1 worm cellular context compared by ENCODE assay signal in the genomic region with DNA sequence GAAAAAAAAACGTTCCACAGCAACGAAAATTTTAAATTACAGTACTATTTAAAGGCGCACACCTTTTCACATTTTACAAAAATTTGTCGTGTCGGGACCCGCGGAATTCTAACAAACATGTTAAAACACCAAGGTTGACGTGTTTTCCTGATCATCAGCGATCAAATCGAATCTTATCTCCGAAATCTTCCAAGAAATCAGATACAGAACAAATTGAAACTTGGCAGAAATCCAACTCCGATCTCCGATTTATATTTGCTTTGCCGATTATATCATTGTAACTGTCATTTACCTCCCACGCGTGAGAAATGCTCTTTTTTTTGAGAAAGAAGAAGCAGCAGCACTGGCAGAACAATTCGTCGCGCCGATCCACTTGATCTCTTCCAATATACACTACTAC.
TF ChIP-seq lines count a peak whose summit lies in the region.

No protein-coding gene starts in this region.

TF ChIP-seq in whole organism, L2 larva, 48 proteins besides CTCF, POLR2A, EP300 and RAD21 (continued from another document):
- TF ChIP-seq lin-13 (GFP tag; optimal IDR thresholded peaks at IDR 0.05; lab: Kevin White, UChicago) (no peak), mdl-1 (tag; optimal IDR thresholded peaks at IDR 0.05; lab: Kevin White, UChicago) (no peak), elt-1 (tag; optimal IDR thresholded peaks at IDR 0.05; lab: Kevin White, UChicago) (peak; percentile 99), nhr-11 (tag; optimal IDR thresholded peaks at IDR 0.05; lab: Kevin White, UChicago) (no peak), crh-2 (tag; optimal IDR thresholded peaks at IDR 0.05; lab: Kevin White, UChicago) (no peak), nhr-129 (tag; optimal IDR thresholded peaks at IDR 0.05; lab: Kevin White, UChicago) (no peak), nhr-6 (tag; optimal IDR thresholded peaks at IDR 0.05; lab: Kevin White, UChicago) (no peak), nhr-12 (tag; optimal IDR thresholded peaks at IDR 0.05; lab: Kevin White, UChicago) (no peak), unc-62 (GFP tag; optimal IDR thresholded peaks at IDR 0.05; lab: Kevin White, UChicago) (no peak), sem-4 (tag; optimal IDR thresholded peaks at IDR 0.05; lab: Kevin White, UChicago) (no peak), ceh-16 (tag; optimal IDR thresholded peaks at IDR 0.05; lab: Kevin White, UChicago) (peak; percentile 61), nhr-77 (tag; optimal IDR thresholded peaks at IDR 0.05; lab: Kevin White, UChicago) (no peak), ZK546.5 (tag; optimal IDR thresholded peaks at IDR 0.05; lab: Kevin White, UChicago) (no peak), nhr-25 (tag; optimal IDR thresholded peaks at IDR 0.05; lab: Kevin White, UChicago) (peak; percentile 37), nhr-23 (tag; optimal IDR thresholded peaks at IDR 0.05; lab: Kevin White, UChicago) (peak; percentile 32), skn-1 (tag; optimal IDR thresholded peaks at IDR 0.05; lab: Kevin White, UChicago) (no peak), ztf-11 (tag; optimal IDR thresholded peaks at IDR 0.05; lab: Kevin White, UChicago) (no peak), ztf-4 (tag; optimal IDR thresholded peaks at IDR 0.05; lab: Kevin White, UChicago) (no peak), lin-11 (tag; optimal IDR thresholded peaks at IDR 0.05; lab: Kevin White, UChicago) (no peak), sma-9 (GFP tag; optimal IDR thresholded peaks at IDR 0.05; lab: Kevin White, UChicago) (peak; percentile 86), sma-9 (tag; optimal IDR thresholded peaks at IDR 0.05; lab: Kevin White, UChicago) (no peak), gmeb-1 (tag; optimal IDR thresholded peaks at IDR 0.05; lab: Kevin White, UChicago) (no peak), ceh-82 (tag; optimal IDR thresholded peaks at IDR 0.05; lab: Kevin White, UChicago) (no peak), R02D3.7 (tag; optimal IDR thresholded peaks at IDR 0.05; lab: Kevin White, UChicago) (no peak), aly-2 (tag; optimal IDR thresholded peaks at IDR 0.05; lab: Kevin White, UChicago) (no peak), alr-1 (tag; optimal IDR thresholded peaks at IDR 0.05; lab: Kevin White, UChicago) (no peak), ztf-1 (GFP tag; conservative IDR thresholded peaks at IDR 0.05; lab: Robert Waterston, UW) (no peak), blmp-1 (tag; optimal IDR thresholded peaks at IDR 0.05; lab: Kevin White, UChicago; ENCODE audit: insufficient read depth) (peak; percentile 16), nhr-21 (tag; optimal IDR thresholded peaks at IDR 0.05; lab: Kevin White, UChicago) (no peak), dmd-4 (tag; optimal IDR thresholded peaks at IDR 0.05; lab: Kevin White, UChicago) (no peak), elt-3 (tag; optimal IDR thresholded peaks at IDR 0.05; lab: Kevin White, UChicago) (no peak), C34F6.9 (tag; optimal IDR thresholded peaks at IDR 0.05; lab: Kevin White, UChicago) (no peak), sma-3 (GFP tag; optimal IDR thresholded peaks at IDR 0.05; lab: Kevin White, UChicago) (no peak)
